Fruit fly (Drosophila melanogaster): Measurements from ENCODE around the gene gny.

The gny gene

dm6 chr2L:10362408-10363067 is 17.4 kb upstream of the gny start, which contains the start of the genes Cand1 and pim (continued):
- TF ChIP-seq CG13296 (GFP tag; optimal IDR thresholded peaks at IDR 0.05) (no peak), CG10431 (GFP tag; optimal IDR thresholded peaks at IDR 0.05) (peak; percentile 36), Dad (GFP tag; optimal IDR thresholded peaks at IDR 0.05) (no peak), Bgb (GFP tag; IDR thresholded peaks at IDR 0.05; ENCODE audit: partially characterized antibody) (peak; percentile 65), jigr1 (GFP tag; IDR thresholded peaks at IDR 0.05) (no peak), CkIIα-i1 (GFP tag; IDR thresholded peaks at IDR 0.05) (no peak), usp (GFP tag; optimal IDR thresholded peaks at IDR 0.05) (no peak), twi (tag; optimal IDR thresholded peaks at IDR 0.05) (peak; percentile 15), zen (tag; optimal IDR thresholded peaks at IDR 0.05) (peak; percentile 41), CG34224 (GFP tag; IDR thresholded peaks at IDR 0.05; ENCODE audit: partially characterized antibody) (peak; percentile 71; the same call in 2 of the 3 replicates), fu2 (GFP tag; optimal IDR thresholded peaks at IDR 0.05) (no peak), HLH4C (GFP tag; IDR thresholded peaks at IDR 0.05; ENCODE audit: partially characterized antibody) (peak; percentile 54; the same call in 1 of the 3 replicates), B-H1 (GFP tag; IDR thresholded peaks at IDR 0.05) (no peak), CG7357 (GFP tag; IDR thresholded peaks at IDR 0.05) (no peak), CG15269 (tag; optimal IDR thresholded peaks at IDR 0.05) (no peak), CG5245 (GFP tag; optimal IDR thresholded peaks at IDR 0.05) (no peak), sisA (GFP tag; IDR thresholded peaks at IDR 0.05) (no peak), HLH3B (GFP tag; IDR thresholded peaks at IDR 0.05) (no peak), Dp (GFP tag; optimal IDR thresholded peaks at IDR 0.05) (peak; percentile 77), GATAe (GFP tag; conservative IDR thresholded peaks at IDR 0.05) (no peak), CG33557 (GFP tag; optimal IDR thresholded peaks at IDR 0.05) (peak; percentile 10), CG4707 (GFP tag; optimal IDR thresholded peaks at IDR 0.05) (no peak), CG12155 (GFP tag; optimal IDR thresholded peaks at IDR 0.05) (peak; percentile 23), Mad (GFP tag; optimal IDR thresholded peaks at IDR 0.05) (no peak), CG2120 (GFP tag; optimal IDR thresholded peaks at IDR 0.05) (peak; percentile 4), Dref (GFP tag; IDR thresholded peaks at IDR 0.05) (peak; percentile 42; the same call in 1 of the 2 replicates), nmo (GFP tag; optimal IDR thresholded peaks at IDR 0.05) (peak; percentile 73), E2f2 (GFP tag; IDR thresholded peaks at IDR 0.05) (peak; percentile 83), gfzf (GFP tag; optimal IDR thresholded peaks at IDR 0.05) (peak; percentile 78), lmd (GFP tag; IDR thresholded peaks at IDR 0.05) (no peak), al (GFP tag; IDR thresholded peaks at IDR 0.05) (no peak), trh (GFP tag; optimal IDR thresholded peaks at IDR 0.05) (no peak), amos (GFP tag; IDR thresholded peaks at IDR 0.05; ENCODE audit: partially characterized antibody) (peak; percentile 71), CG17361 (GFP tag; IDR thresholded peaks at IDR 0.05) (peak; percentile 48; the same call in 1 of the 3 replicates), Nf-YC (tag; optimal IDR thresholded peaks at IDR 0.05) (peak; percentile 65), cg (GFP tag; optimal IDR thresholded peaks at IDR 0.05) (no peak), CG10267 (tag; optimal IDR thresholded peaks at IDR 0.05) (peak; percentile 54), CG10462 (GFP tag; optimal IDR thresholded peaks at IDR 0.05) (no peak), Hr51 (GFP tag; optimal IDR thresholded peaks at IDR 0.05) (no peak), sim (GFP tag; IDR thresholded peaks at IDR 0.05) (no peak), zfh2 (GFP tag; optimal IDR thresholded peaks at IDR 0.05) (no peak), knrl (GFP tag; IDR thresholded peaks at IDR 0.05; ENCODE audit: partially characterized antibody) (peak; percentile 75), pum (GFP tag; optimal IDR thresholded peaks at IDR 0.05) (no peak), dpn (GFP tag; optimal IDR thresholded peaks at IDR 0.05) (peak in 1 of 2 experiments; percentile 12), CG16863 (GFP tag; optimal IDR thresholded peaks at IDR 0.05) (no peak), CG11398 (GFP tag; optimal IDR thresholded peaks at IDR 0.05) (no peak)
